Fruit fly (Drosophila melanogaster) S2 (cell line): Measurements from ENCODE around the gene CG31404.

Experiments used
- CG8478 ChIP-seq: fragments of >200 bp; optimal IDR thresholded peaks from 2 replicates; lab custom pipeline; 2018
- CTCF ChIP-seq, 2 experiments: fragments of >200 bp; optimal IDR thresholded peaks; 2 replicates each; lab custom pipeline; 2018

dm6 chr3R:19335482-19335881 lies 40.3 kb downstream of the CG31404 start:
- no peak for TF ChIP-seq CG8478 (lab: Kevin White, UChicago)
- no peak for TF ChIP-seq CTCF (optimal IDR thresholded peaks at IDR 0.05; lab: Kevin White, UChicago)
